Worm (Caenorhabditis elegans): Measurements from ENCODE around the gene clh-2.

Gene clh-2

ce11 chrII:11417999-11418398, 66.3 kb downstream of the clh-2 start, which contains the start of gene C05D12.2:
TSS of gene C05D12.2 (plus strand) at chrII:11418299.
- TF ChIP-seq nhr-12 (tag; optimal IDR thresholded peaks at IDR 0.05): no peak
- TF ChIP-seq nhr-2 (tag; optimal IDR thresholded peaks at IDR 0.05): no peak
- no peak for TF ChIP-seq unc-120 (tag; optimal IDR thresholded peaks at IDR 0.05; ENCODE audit: poor library complexity, severe bottlenecking)
- TF ChIP-seq mls-2 (tag; optimal IDR thresholded peaks at IDR 0.05): no peak

- TF ChIP-seq nhr-237 (tag; optimal IDR thresholded peaks at IDR 0.05) (no peak), lsy-2 (tag; optimal IDR thresholded peaks at IDR 0.05) (no peak), tbx-8 (GFP tag; optimal IDR thresholded peaks at IDR 0.05) (no peak), lin-13 (tag; optimal IDR thresholded peaks at IDR 0.05) (no peak), snpc-4 (tag; optimal IDR thresholded peaks at IDR 0.05) (no peak), hlh-1 (tag; optimal IDR thresholded peaks at IDR 0.05) (no peak), ceh-43 (GFP tag; optimal IDR thresholded peaks at IDR 0.05) (no peak), zip-8 (tag; optimal IDR thresholded peaks at IDR 0.05) (no peak), ces-1 (GFP tag; optimal IDR thresholded peaks at IDR 0.05) (no peak), drap-1 (GFP tag; optimal IDR thresholded peaks at IDR 0.05) (no peak), unc-62 (GFP tag; optimal IDR thresholded peaks at IDR 0.05) (no peak), bed-3 (GFP tag; optimal IDR thresholded peaks at IDR 0.05) (no peak), pha-4 (tag; optimal IDR thresholded peaks at IDR 0.05) (no peak), nhr-76 (tag; optimal IDR thresholded peaks at IDR 0.05) (no peak), sem-2 (GFP tag; optimal IDR thresholded peaks at IDR 0.05) (no peak), sptf-1 (tag; optimal IDR thresholded peaks at IDR 0.05) (no peak), mep-1 (tag; optimal IDR thresholded peaks at IDR 0.05) (no peak)
Measured at ce11 chrII:11418476-11418875, 66.8 kb downstream of the clh-2 start.

Measured in whole organism, mixed stage, embryonic.